Worm (Caenorhabditis elegans) whole organism, L4/young adult: ENCODE measurements around the gene fig-1.

ENCODE experiments used
- W03F9.2 ChIP-seq: fragments of 150-350 bp; optimal IDR thresholded peaks from 2 replicates; lab custom pipeline; 2014; ENCODE audit warnings: missing biosample characterization, missing genetic modification characterization
- him-1 ChIP-seq: sonication (generic microtip); optimal IDR thresholded peaks from 2 replicates; lab custom pipeline; 2016; ENCODE audit warnings: missing genotype, missing genetic modification reagents, missing genetic modification characterization, missing compliant biosample characterization

- TF ChIP-seq W03F9.2 (no peak), him-1 (tag; lab: Kevin White, UChicago) (no peak)
Observed at ce11 chrV:11002434-11002833, 21.4 kb upstream of the fig-1 start, which contains the start of gene F53B7.4.
